Fruit fly (Drosophila melanogaster): ENCODE measurements around the gene Oat.

Gene Oat

dm6 chr3L:19670492-19670891, 20.8 kb upstream of the Oat start (continued):
- TF ChIP-seq esg (GFP tag; conservative IDR thresholded peaks at IDR 0.05), result peak; percentile 27; the same call in 1 of the 2 replicates
- TF ChIP-seq CG7839 (tag; optimal IDR thresholded peaks at IDR 0.05), result peak; percentile 52
- no peak for TF ChIP-seq CG4854 (GFP tag; optimal IDR thresholded peaks at IDR 0.05)
- TF ChIP-seq vvl (GFP tag; IDR thresholded peaks at IDR 0.05), result peak; percentile 42
- TF ChIP-seq Awh (GFP tag; IDR thresholded peaks at IDR 0.05), result 0 out of 2 replicates have a peak, but pooled peaks have one; percentile 28
- TF ChIP-seq pzg (GFP tag; optimal IDR thresholded peaks at IDR 0.05), result no peak
- peak; percentile 16 for TF ChIP-seq CG4820 (GFP tag; optimal IDR thresholded peaks at IDR 0.05)
- TF ChIP-seq ara (GFP tag; IDR thresholded peaks at IDR 0.05), result no peak; the same call in 1 of the 2 replicates
- TF ChIP-seq ewg (GFP tag; optimal IDR thresholded peaks at IDR 0.05), result no peak
- peak; percentile 38; the same call in 1 of the 2 replicates for TF ChIP-seq wor (GFP tag; IDR thresholded peaks at IDR 0.05)
- TF ChIP-seq sqz (GFP tag; optimal IDR thresholded peaks at IDR 0.05), result peak; percentile 2
- peak; percentile 39; the same call in 1 of the 2 replicates for TF ChIP-seq CG17328 (GFP tag; IDR thresholded peaks at IDR 0.05)
- TF ChIP-seq CG13296 (GFP tag; optimal IDR thresholded peaks at IDR 0.05), result no peak
- no peak for TF ChIP-seq D (optimal IDR thresholded peaks at IDR 0.05)
- TF ChIP-seq D (GFP tag; optimal IDR thresholded peaks at IDR 0.05), result peak; percentile 53
- TF ChIP-seq sens (GFP tag), result peak; percentile 66
- no peak for TF ChIP-seq CG7987 (GFP tag; optimal IDR thresholded peaks at IDR 0.05)
- TF ChIP-seq dysf (GFP tag; IDR thresholded peaks at IDR 0.05), result 0 out of 3 replicates have a peak, but pooled peaks have one; percentile 21
- no peak for TF ChIP-seq MESR4 (GFP tag; optimal IDR thresholded peaks at IDR 0.05)
- TF ChIP-seq Elba2 (GFP tag; optimal IDR thresholded peaks at IDR 0.05), result no peak
- peak; percentile 41 for TF ChIP-seq CoRest (tag; optimal IDR thresholded peaks at IDR 0.05)
- TF ChIP-seq sc (optimal IDR thresholded peaks at IDR 0.05), result no peak
- peak; percentile 34 for TF ChIP-seq sc (GFP tag; optimal IDR thresholded peaks at IDR 0.05)
- peak; percentile 41; the same call in 1 of the 3 replicates for TF ChIP-seq Mrtf (GFP tag; IDR thresholded peaks at IDR 0.05)
- peak; percentile 34 for TF ChIP-seq grau (tag; optimal IDR thresholded peaks at IDR 0.05)
- no peak for TF ChIP-seq CG4282 (GFP tag; optimal IDR thresholded peaks at IDR 0.05)
- no peak for TF ChIP-seq peb (GFP tag; IDR thresholded peaks at IDR 0.05)
- peak; percentile 51 for TF ChIP-seq CG8388 (GFP tag; optimal IDR thresholded peaks at IDR 0.05)
- TF ChIP-seq chinmo (GFP tag; IDR thresholded peaks at IDR 0.05; ENCODE audit: partially characterized antibody), result no peak
- TF ChIP-seq Tbp (GFP tag; optimal IDR thresholded peaks at IDR 0.05), result no peak

- no peak for TF ChIP-seq chn (GFP tag; optimal IDR thresholded peaks at IDR 0.05)
- no peak for TF ChIP-seq inv (GFP tag; IDR thresholded peaks at IDR 0.05; ENCODE audit: partially characterized antibody)
- no peak for TF ChIP-seq caup (GFP tag; optimal IDR thresholded peaks at IDR 0.05; ENCODE audit: severe bottlenecking)
- TF ChIP-seq bowl (GFP tag; IDR thresholded peaks at IDR 0.05), result no peak
- 0 out of 2 replicates have a peak, but pooled peaks have one; percentile 9 for TF ChIP-seq CG14441 (GFP tag; IDR thresholded peaks at IDR 0.05)
- TF ChIP-seq emc (GFP tag; optimal IDR thresholded peaks at IDR 0.05), result no peak
- no peak for TF ChIP-seq Bdp1 (GFP tag; optimal IDR thresholded peaks at IDR 0.05)
- TF ChIP-seq D19A (tag; optimal IDR thresholded peaks at IDR 0.05), result no peak
- TF ChIP-seq Jarid2 (GFP tag; optimal IDR thresholded peaks at IDR 0.05), result peak; percentile 6
- no peak for TF ChIP-seq ro (GFP tag; IDR thresholded peaks at IDR 0.05)
- no peak for TF ChIP-seq CG3407 (GFP tag; optimal IDR thresholded peaks at IDR 0.05)
- TF ChIP-seq Kr (GFP tag; optimal IDR thresholded peaks at IDR 0.05), result no peak
- no peak for TF ChIP-seq ERR (GFP tag; optimal IDR thresholded peaks at IDR 0.05)
- no peak for TF ChIP-seq CrebB (tag; optimal IDR thresholded peaks at IDR 0.05)
- TF ChIP-seq Nf-YC (tag; optimal IDR thresholded peaks at IDR 0.05), result peak; percentile 85
- peak; percentile 20 for TF ChIP-seq zf30C (GFP tag; optimal IDR thresholded peaks at IDR 0.05)
- TF ChIP-seq Trl (optimal IDR thresholded peaks at IDR 0.05), result no peak
- TF ChIP-seq Trl (GFP tag; optimal IDR thresholded peaks at IDR 0.05), result no peak
- TF ChIP-seq Ptx1 (GFP tag; IDR thresholded peaks at IDR 0.05), result peak; percentile 36; the same call in 1 of the 2 replicates
- no peak for TF ChIP-seq CG10431 (GFP tag; optimal IDR thresholded peaks at IDR 0.05)
- no peak for TF ChIP-seq CG14014 (GFP tag; IDR thresholded peaks at IDR 0.05)
- peak; percentile 29; the same call in 1 of the 2 replicates for TF ChIP-seq Xrp1 (GFP tag; IDR thresholded peaks at IDR 0.05)
- TF ChIP-seq H15 (GFP tag; IDR thresholded peaks at IDR 0.05), result no peak
These were observed 15.5 kb upstream of the Oat start for dm6 chr3L:19665059-19665626.

Measured in whole organism, embryonic.